Fruit fly (Drosophila melanogaster) whole organism, wandering third instar larva: ENCODE measurements around the gene lin-52.

Experiments
- Abd-B ChIP-seq: fragments of >200 bp; optimal IDR thresholded peaks from 2 replicates; lab custom pipeline; 2017; ENCODE audit warnings: missing biosample characterization, missing genetic modification characterization
- CrebA ChIP-seq: fragments of 200-800 bp; sonication (Bioruptor generic); optimal IDR thresholded peaks from 2 replicates; lab custom pipeline; 2016; ENCODE audit warnings: missing biosample characterization, mild to moderate bottlenecking, missing genetic modification characterization, borderline replicate concordance
- Hnf4 ChIP-seq: fragments of 200-800 bp; sonication (Bioruptor generic); optimal IDR thresholded peaks from 2 replicates; lab custom pipeline; 2016; ENCODE audit warnings: missing biosample characterization, mild to moderate bottlenecking, missing genetic modification characterization
- Myc ChIP-seq: fragments of >200 bp; optimal IDR thresholded peaks from 2 replicates; lab custom pipeline; 2017
- br ChIP-seq: fragments of 200-800 bp; sonication (Bioruptor generic); optimal IDR thresholded peaks from 2 replicates; lab custom pipeline; 2016; ENCODE audit warnings: missing biosample characterization, missing genetic modification characterization
- brk ChIP-seq: fragments of 200-800 bp; sonication (Bioruptor generic); optimal IDR thresholded peaks from 2 replicates; lab custom pipeline; 2016; ENCODE audit warnings: missing biosample characterization, mild to moderate bottlenecking, missing genetic modification characterization
- foxo ChIP-seq, 2 experiments: fragments of 200-800 bp; sonication (Bioruptor generic); optimal IDR thresholded peaks; 2 replicates in 1 of 2; 3 replicates in 1 of 2; lab custom pipeline; 2016 to 2017; ENCODE audit warnings: missing biosample characterization in 2 of 2, missing genetic modification characterization in 2 of 2
- psq ChIP-seq: fragments of 200-800 bp; sonication (Bioruptor generic); optimal IDR thresholded peaks from 3 replicates; lab custom pipeline; 2017; ENCODE audit warnings: missing biosample characterization, mild to moderate bottlenecking, missing genetic modification characterization, moderate library complexity
- usp ChIP-seq: fragments of >200 bp; optimal IDR thresholded peaks from 2 replicates; lab custom pipeline; 2017; ENCODE audit warnings: missing biosample characterization, missing genetic modification characterization

dm6 chrX:5741625-5742024, 13.1 kb downstream of the lin-52 start:
- TF ChIP-seq brk (GFP tag; lab: Kevin White, UChicago) (no peak), CrebA (no peak), Hnf4 (GFP tag; lab: Kevin White, UChicago) (no peak), Myc (lab: Kevin White, UChicago) (no peak), Abd-B (GFP tag; lab: Kevin White, UChicago) (no peak), usp (GFP tag; lab: Kevin White, UChicago) (no peak), foxo (GFP tag; optimal IDR thresholded peaks at IDR 0.05; lab: Kevin White, UChicago) (no peak), br (no peak), psq (no peak)
